Worm (Caenorhabditis elegans) whole organism, mixed stage, embryonic: ENCODE data around the gene E02H9.13.

Experiments used
- blmp-1 ChIP-seq: fragments of 150-350 bp; optimal IDR thresholded peaks from 2 replicates; lab custom pipeline; 2014; ENCODE audit warnings: missing biosample characterization, missing genetic modification characterization
- lin-13 ChIP-seq: fragments of 150-350 bp; optimal IDR thresholded peaks from 2 replicates; lab custom pipeline; 2014; ENCODE audit warnings: missing biosample characterization, missing genetic modification characterization
- mep-1 ChIP-seq: fragments of 150-350 bp; optimal IDR thresholded peaks from 2 replicates; lab custom pipeline; 2017; ENCODE audit warnings: missing biosample characterization, missing genetic modification reagents, missing genetic modification characterization, inconsistent platforms
- nhr-237 ChIP-seq: fragments of 150-350 bp; optimal IDR thresholded peaks from 2 replicates; lab custom pipeline; 2014; ENCODE audit warnings: missing biosample characterization, missing genetic modification characterization
- nhr-28 ChIP-seq: fragments of 150-350 bp; optimal IDR thresholded peaks from 2 replicates; lab custom pipeline; 2014; ENCODE audit warnings: missing biosample characterization, missing genetic modification characterization
- snpc-4 ChIP-seq: fragments of 150-350 bp; optimal IDR thresholded peaks from 2 replicates; lab custom pipeline; 2014; ENCODE audit warnings: missing biosample characterization, missing genetic modification characterization
- tbx-8 ChIP-seq: fragments of 200-800 bp; sonication (Bioruptor generic); optimal IDR thresholded peaks from 2 replicates; lab custom pipeline; 2018; ENCODE audit warnings: mild to moderate bottlenecking, missing genetic modification characterization, moderate library complexity, missing compliant biosample characterization
- unc-39 ChIP-seq: fragments of 150-350 bp; optimal IDR thresholded peaks from 2 replicates; lab custom pipeline; 2014; ENCODE audit warnings: missing biosample characterization, missing genetic modification characterization
- unc-62 ChIP-seq: fragments of 150-350 bp; optimal IDR thresholded peaks from 2 replicates; lab custom pipeline; 2014; ENCODE audit warnings: missing biosample characterization, missing genetic modification reagents, missing genetic modification characterization
- ztf-11 ChIP-seq: fragments of 150-350 bp; optimal IDR thresholded peaks from 2 replicates; lab custom pipeline; 2014; ENCODE audit warnings: missing biosample characterization, missing genetic modification characterization

DNA sequence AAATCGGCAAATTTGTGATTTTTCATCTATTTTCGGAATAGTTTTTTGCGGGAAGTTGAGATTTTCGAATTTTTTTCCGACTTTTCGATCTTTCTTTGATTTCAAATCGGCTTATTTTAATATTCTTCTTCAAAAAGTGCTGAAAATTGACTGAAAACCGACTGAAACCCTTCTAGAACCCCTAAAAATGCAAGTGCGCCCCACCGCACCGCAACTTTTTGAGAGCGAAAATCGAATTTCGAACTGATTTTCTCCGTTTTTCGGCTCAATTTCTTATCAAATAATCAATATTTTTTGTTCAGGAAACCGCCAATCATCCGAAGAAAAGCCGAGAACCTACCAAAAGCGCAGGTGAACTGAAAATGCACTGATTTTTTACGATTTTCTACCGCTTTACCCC is 38.8 kb upstream of the E02H9.13 start:
- TF ChIP-seq unc-62 (GFP tag; lab: Kevin White, UChicago) (no peak), tbx-8 (GFP tag; lab: Kevin White, UChicago) (no peak), unc-39 (no peak), mep-1 (tag; lab: Kevin White, UChicago) (no peak), nhr-28 (no peak), nhr-237 (tag; lab: Kevin White, UChicago) (no peak), snpc-4 (tag; lab: Kevin White, UChicago) (no peak), blmp-1 (tag; lab: Kevin White, UChicago) (no peak), ztf-11 (tag; lab: Kevin White, UChicago) (no peak), lin-13 (tag; lab: Kevin White, UChicago) (no peak)
